Fruit fly (Drosophila melanogaster) whole organism, prepupa: ENCODE data around the gene CG32425.
"Not testable (repeated sequence)": the region's sequence is repeated elsewhere in the genome, so short reads cannot be mapped to it uniquely, and the experiment has no call there.

Source experiments
- CG10631 ChIP-seq: fragments of 200-800 bp; sonication (Bioruptor generic); optimal IDR thresholded peaks from 2 replicates; lab custom pipeline; 2016; ENCODE audit warnings: missing biosample characterization, missing genetic modification characterization
- CG16779 ChIP-seq: fragments of 200-800 bp; sonication (Bioruptor generic); optimal IDR thresholded peaks from 3 replicates; lab custom pipeline; 2017; ENCODE audit warnings: missing biosample characterization, mild to moderate bottlenecking, missing genetic modification characterization
- achi ChIP-seq: fragments of 200-800 bp; sonication (Bioruptor generic); optimal IDR thresholded peaks from 3 replicates; lab custom pipeline; 2016; ENCODE audit warnings: missing biosample characterization, missing genetic modification characterization
- acj6 ChIP-seq: fragments of 200-800 bp; sonication (Bioruptor generic); optimal IDR thresholded peaks from 3 replicates; lab custom pipeline; 2016; ENCODE audit warnings: missing biosample characterization, missing genetic modification characterization

DNA sequence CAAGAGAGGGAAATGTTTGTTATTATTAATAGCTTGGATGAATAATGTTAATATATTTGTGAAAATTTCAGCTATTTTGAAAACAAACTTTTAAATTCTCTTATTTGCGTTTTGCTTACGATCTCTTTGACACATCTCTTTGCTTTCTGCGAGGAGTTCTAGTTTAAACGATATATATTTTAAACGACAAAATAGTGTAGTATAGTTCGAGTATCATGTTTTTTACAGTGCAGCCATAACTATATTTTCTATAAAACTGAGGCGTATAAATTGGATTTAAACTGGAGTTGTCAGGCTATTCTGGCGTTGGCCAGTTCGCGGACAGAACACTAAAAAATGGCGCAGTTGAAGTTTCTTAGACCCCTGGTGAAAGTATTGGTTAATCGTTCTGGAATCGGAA, 2.4 kb downstream of the CG32425 start, which contains the start of gene CG18281:
- not testable (repeated sequence) for TF ChIP-seq CG16779 (tag; lab: Kevin White, UChicago); acj6 (GFP tag; lab: Kevin White, UChicago); CG10631 (GFP tag; lab: Kevin White, UChicago); achi
